Fruit fly (Drosophila melanogaster): Measurements from ENCODE around the gene Ltn1.

Gene Ltn1

DNA sequence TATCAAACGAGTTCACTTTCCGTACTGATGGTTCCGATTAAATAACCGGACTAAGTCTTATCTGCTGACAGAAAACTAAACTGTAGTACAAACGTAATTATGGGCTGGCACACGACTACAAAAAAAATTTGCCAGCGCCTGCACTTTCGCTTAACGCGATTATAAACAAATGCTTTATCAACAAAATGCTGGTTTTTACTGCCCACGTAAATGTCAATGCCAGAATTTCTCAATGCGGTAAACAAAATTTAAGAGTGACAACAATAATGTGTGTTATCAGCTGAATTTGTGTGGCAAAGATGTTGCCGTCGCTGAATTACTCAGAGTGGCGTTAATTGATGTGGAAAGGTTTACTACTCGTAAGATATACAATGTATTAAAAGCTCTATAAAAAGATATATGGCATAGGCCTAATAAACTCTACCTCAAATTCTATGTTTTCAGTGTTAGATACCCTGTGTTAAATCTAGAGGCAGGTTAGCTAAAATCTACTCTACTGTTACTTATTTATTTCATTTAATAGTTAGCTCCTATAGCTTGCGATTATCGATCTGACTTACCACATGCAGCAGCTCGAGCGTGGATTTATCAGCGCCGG lies 56.0 kb downstream of the Ltn1 start:
- TF ChIP-seq foxo (GFP tag; optimal IDR thresholded peaks at IDR 0.05) (no peak), sage (GFP tag; optimal IDR thresholded peaks at IDR 0.05) (no peak), Myc (optimal IDR thresholded peaks at IDR 0.05) (no peak), Abd-B (GFP tag; optimal IDR thresholded peaks at IDR 0.05) (no peak), dsf (GFP tag; optimal IDR thresholded peaks at IDR 0.05; ENCODE audit: borderline replicate concordance) (no peak), Jra (GFP tag; optimal IDR thresholded peaks at IDR 0.05) (no peak), OdsH (GFP tag; optimal IDR thresholded peaks at IDR 0.05) (no peak), jim (GFP tag; optimal IDR thresholded peaks at IDR 0.05) (no peak), CG32264 (GFP tag; optimal IDR thresholded peaks at IDR 0.05) (no peak), psq (GFP tag; optimal IDR thresholded peaks at IDR 0.05) (no peak), N (GFP tag; optimal IDR thresholded peaks at IDR 0.05) (no peak), h (GFP tag; optimal IDR thresholded peaks at IDR 0.05) (no peak)

DNA sequence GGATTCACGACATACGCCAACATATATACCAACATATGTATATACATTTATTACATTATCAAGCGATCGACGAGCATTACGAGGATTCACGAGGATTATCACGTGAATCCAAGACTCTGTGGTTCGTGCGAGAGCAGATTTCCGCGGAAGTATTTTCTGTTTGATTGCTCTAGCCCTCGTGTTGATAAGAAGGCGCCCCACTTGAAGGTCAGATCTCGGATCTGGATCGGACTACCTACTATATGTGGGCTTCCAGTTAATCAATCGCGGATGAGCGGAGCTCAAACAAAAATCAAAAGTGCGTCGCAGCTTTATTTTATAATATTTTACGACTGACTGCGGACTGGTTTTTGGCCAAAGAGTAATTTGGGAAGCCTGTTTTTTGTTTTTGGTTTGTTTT lies 57.1 kb downstream of the Ltn1 start:
- no peak for TF ChIP-seq dl (GFP tag; optimal IDR thresholded peaks at IDR 0.05; ENCODE audit: insufficient read depth in 1 of 2, partially characterized antibody in 2 of 2)
- TF ChIP-seq ey (GFP tag; optimal IDR thresholded peaks at IDR 0.05), result no peak
- no peak for TF ChIP-seq Sp1 (GFP tag; optimal IDR thresholded peaks at IDR 0.05)
- TF ChIP-seq OdsH (GFP tag; optimal IDR thresholded peaks at IDR 0.05), result no peak

Measured in whole organism, wandering third instar larva.